Worm (Caenorhabditis elegans) whole organism, young adult: ENCODE data around the gene gcsh-1.
A peak's percentile ranks its signal among the peaks of the same experiment; 100 is the strongest.

Experiments used
- D2030.7 ChIP-seq: fragments of 200-800 bp; sonication (Bioruptor generic); IDR thresholded peaks from 2 replicates; pipeline ENCODE4 v1.3.6; 2022; ENCODE audit warnings: missing genetic modification reagents, missing genetic modification characterization, missing compliant biosample characterization
- F10E7.11 ChIP-seq: sonication (generic microtip); optimal IDR thresholded peaks from 2 replicates; lab custom pipeline; 2017; ENCODE audit warnings: mild to moderate bottlenecking, missing genetic modification characterization, moderate library complexity, missing compliant biosample characterization
- F49E8.2 ChIP-seq: sonication (generic microtip); optimal IDR thresholded peaks from 3 replicates; lab custom pipeline; 2017; ENCODE audit warnings: missing genetic modification characterization, mild to moderate bottlenecking, missing compliant biosample characterization, antibody characterized with exemption, moderate library complexity; ENCODE audit not compliant: insufficient read depth
- F52B5.7 ChIP-seq: sonication (generic microtip); optimal IDR thresholded peaks from 2 replicates; lab custom pipeline; 2016; ENCODE audit warnings: mild to moderate bottlenecking, missing genetic modification characterization, missing compliant biosample characterization
- F57A8.1 ChIP-seq: fragments of 200-800 bp; sonication (Bioruptor generic); optimal IDR thresholded peaks from 2 replicates; lab custom pipeline; 2018; ENCODE audit warnings: mild to moderate bottlenecking, missing genetic modification characterization, moderate library complexity, missing compliant biosample characterization
- F57C9.4 ChIP-seq: sonication (generic microtip); optimal IDR thresholded peaks from 2 replicates; lab custom pipeline; 2017; ENCODE audit warnings: mild to moderate bottlenecking, missing genetic modification characterization, missing compliant biosample characterization
- Y53F4B.3 ChIP-seq: fragments of 200-800 bp; sonication (Bioruptor generic); IDR thresholded peaks from 2 replicates; pipeline ENCODE4 v1.3.6; 2022; ENCODE audit warnings: missing genetic modification reagents, missing genetic modification characterization, missing compliant biosample characterization
- Y56A3A.18 ChIP-seq: fragments of 200-800 bp; sonication (Bioruptor generic); IDR thresholded peaks from 2 replicates; pipeline ENCODE4 v1.3.6; 2022; ENCODE audit warnings: missing genetic modification reagents, missing genetic modification characterization, missing compliant biosample characterization
- Y67H2A.10 ChIP-seq: fragments of 200-800 bp; sonication (Bioruptor generic); conservative IDR thresholded peaks from 2 replicates; pipeline ENCODE4 v1.3.6; 2022; ENCODE audit warnings: missing genetic modification reagents, missing genetic modification characterization, missing compliant biosample characterization
- Y95B8A.8 ChIP-seq: fragments of 200-800 bp; sonication (Bioruptor generic); IDR thresholded peaks from 2 replicates; pipeline ENCODE4 v1.3.6; 2022; ENCODE audit warnings: missing genetic modification reagents, missing genetic modification characterization, missing compliant biosample characterization
- ZK185.1 ChIP-seq: sonication (generic microtip); optimal IDR thresholded peaks from 2 replicates; lab custom pipeline; 2016; ENCODE audit warnings: mild to moderate bottlenecking, missing genetic modification characterization, missing compliant biosample characterization; ENCODE audit not compliant: poor library complexity, severe bottlenecking
- akir-1 ChIP-seq: fragments of 200-800 bp; sonication (Bioruptor generic); optimal IDR thresholded peaks from 2 replicates; lab custom pipeline; 2018; ENCODE audit warnings: mild to moderate bottlenecking, missing genetic modification characterization, moderate library complexity, missing compliant biosample characterization
- athp-1 ChIP-seq: sonication (generic microtip); optimal IDR thresholded peaks from 2 replicates; lab custom pipeline; 2017; ENCODE audit warnings: mild to moderate bottlenecking, missing genetic modification characterization, missing compliant biosample characterization
- attf-3 ChIP-seq: fragments of 200-800 bp; sonication (Bioruptor generic); conservative IDR thresholded peaks from 2 replicates; pipeline ENCODE4 v1.3.6; 2022; ENCODE audit warnings: missing genetic modification reagents, missing genetic modification characterization, missing compliant biosample characterization
- attf-5 ChIP-seq: fragments of 200-800 bp; sonication (Bioruptor generic); optimal IDR thresholded peaks from 2 replicates; lab custom pipeline; 2018; ENCODE audit warnings: mild to moderate bottlenecking, missing genetic modification characterization, missing compliant biosample characterization
- bed-2 ChIP-seq: fragments of 200-800 bp; sonication (Bioruptor generic); IDR thresholded peaks from 2 replicates; pipeline ENCODE4 v1.3.6; 2022; ENCODE audit warnings: missing genetic modification reagents, missing genetic modification characterization, missing compliant biosample characterization
- ccch-3 ChIP-seq: fragments of 200-800 bp; sonication (Bioruptor generic); optimal IDR thresholded peaks from 2 replicates; lab custom pipeline; 2018; ENCODE audit warnings: mild to moderate bottlenecking, missing genetic modification characterization, missing compliant biosample characterization
- cebp-1 ChIP-seq, 2 experiments: fragments of 200-800 bp in 1 of 2; sonication (Bioruptor generic) in 1 of 2; sonication (generic microtip) in 1 of 2; IDR thresholded peaks in 1 of 2; optimal IDR thresholded peaks in 1 of 2; 2 replicates each; pipeline versions ENCODE4 v1.3.6 to Lab custom; 2017 to 2022; ENCODE audit warnings: missing compliant biosample characterization in 2 of 2, missing genetic modification characterization in 2 of 2, mild to moderate bottlenecking in 1 of 2, missing genetic modification reagents in 1 of 2, moderate library complexity in 1 of 2
- ceh-40 ChIP-seq: fragments of 200-800 bp; sonication (Bioruptor generic); IDR thresholded peaks from 2 replicates; pipeline ENCODE4 v1.3.6; 2022; ENCODE audit warnings: missing genetic modification characterization, missing compliant biosample characterization
- ceh-58 ChIP-seq: fragments of 200-800 bp; sonication (Bioruptor generic); IDR thresholded peaks from 2 replicates; pipeline ENCODE4 v1.3.6; 2022; ENCODE audit warnings: missing genetic modification characterization, missing compliant biosample characterization
- ceh-91 ChIP-seq: fragments of 200-800 bp; sonication (Bioruptor generic); IDR thresholded peaks from 2 replicates; pipeline ENCODE4 v1.3.6; 2022; ENCODE audit warnings: missing genetic modification reagents, missing genetic modification characterization, missing compliant biosample characterization
- chd-7 ChIP-seq: sonication (generic microtip); optimal IDR thresholded peaks from 2 replicates; lab custom pipeline; 2016; ENCODE audit warnings: mild to moderate bottlenecking, missing genetic modification characterization, moderate library complexity, missing compliant biosample characterization
- dox-1 ChIP-seq: fragments of 200-800 bp; sonication (Bioruptor generic); IDR thresholded peaks from 2 replicates; pipeline ENCODE4 v1.3.6; 2022; ENCODE audit warnings: missing genetic modification reagents, missing genetic modification characterization, missing compliant biosample characterization
- dpl-1 ChIP-seq: fragments of 150-350 bp; optimal IDR thresholded peaks from 2 replicates; lab custom pipeline; 2014; ENCODE audit warnings: missing biosample characterization, missing genetic modification reagents, missing genetic modification characterization
- egrh-3 ChIP-seq: fragments of 200-800 bp; sonication (Bioruptor generic); IDR thresholded peaks from 2 replicates; pipeline ENCODE4 v1.3.6; 2022; ENCODE audit warnings: missing genetic modification reagents, missing genetic modification characterization, missing compliant biosample characterization
- ekl-4 ChIP-seq: fragments of 200-800 bp; sonication (Bioruptor generic); IDR thresholded peaks from 2 replicates; pipeline ENCODE4 v1.3.6; 2022; ENCODE audit warnings: missing genetic modification reagents, missing genetic modification characterization, missing compliant biosample characterization
- gei-17 ChIP-seq: fragments of 200-800 bp; sonication (Bioruptor generic); optimal IDR thresholded peaks from 2 replicates; lab custom pipeline; 2018; ENCODE audit warnings: mild to moderate bottlenecking, missing genetic modification characterization, missing compliant biosample characterization
- hlh-12 ChIP-seq: sonication (generic microtip); optimal IDR thresholded peaks from 2 replicates; lab custom pipeline; 2016; ENCODE audit warnings: missing genetic modification characterization, missing compliant biosample characterization
- hmg-1.2 ChIP-seq: fragments of 200-800 bp; sonication (Bioruptor generic); IDR thresholded peaks from 2 replicates; pipeline ENCODE4 v1.3.6; 2022; ENCODE audit warnings: missing genetic modification reagents, missing genetic modification characterization, missing compliant biosample characterization
- hmg-20 ChIP-seq: fragments of 200-800 bp; sonication (Bioruptor generic); IDR thresholded peaks from 2 replicates; pipeline ENCODE4 v1.3.6; 2022; ENCODE audit warnings: missing genetic modification reagents, missing genetic modification characterization, missing compliant biosample characterization
- lin-40 ChIP-seq: sonication (generic microtip); optimal IDR thresholded peaks from 2 replicates; lab custom pipeline; 2016; ENCODE audit warnings: missing genetic modification characterization, mild to moderate bottlenecking, missing compliant biosample characterization, missing genotype, missing genetic modification reagents
- lin-54 ChIP-seq: fragments of 200-800 bp; sonication (Bioruptor generic); optimal IDR thresholded peaks from 2 replicates; lab custom pipeline; 2018; ENCODE audit warnings: mild to moderate bottlenecking, missing genetic modification characterization, missing compliant biosample characterization
- lsl-1 ChIP-seq: fragments of 200-800 bp; sonication (Bioruptor generic); optimal IDR thresholded peaks from 2 replicates; lab custom pipeline; 2018; ENCODE audit warnings: mild to moderate bottlenecking, missing genetic modification characterization, moderate library complexity, missing compliant biosample characterization
- madf-6 ChIP-seq: fragments of 200-800 bp; sonication (Bioruptor generic); IDR thresholded peaks from 2 replicates; pipeline ENCODE4 v1.3.6; 2022; ENCODE audit warnings: missing genetic modification reagents, missing genetic modification characterization, missing compliant biosample characterization
- mxl-1 ChIP-seq: sonication (generic microtip); optimal IDR thresholded peaks from 2 replicates; lab custom pipeline; 2016; ENCODE audit warnings: missing genetic modification characterization, missing compliant biosample characterization
- nhr-120 ChIP-seq: fragments of 200-800 bp; sonication (Bioruptor generic); IDR thresholded peaks from 2 replicates; pipeline ENCODE4 v1.3.6; 2022; ENCODE audit warnings: missing genetic modification characterization, missing compliant biosample characterization
- nhr-80 ChIP-seq: sonication (generic microtip); optimal IDR thresholded peaks from 2 replicates; lab custom pipeline; 2016; ENCODE audit warnings: missing genetic modification characterization, missing compliant biosample characterization
- rec-8 ChIP-seq, 2 experiments: sonication (generic microtip); optimal IDR thresholded peaks; 2 replicates each; lab custom pipeline; 2016; ENCODE audit warnings: mild to moderate bottlenecking in 2 of 2, missing genetic modification characterization in 2 of 2, missing genetic modification reagents in 2 of 2, missing genotype in 2 of 2, missing biosample characterization in 1 of 2, missing compliant biosample characterization in 1 of 2, moderate library complexity in 1 of 2
- rpc-1 ChIP-seq, 2 experiments: fragments of 150-350 bp in 1 of 2; sonication (generic microtip) in 1 of 2; optimal IDR thresholded peaks; 2 replicates each; lab custom pipeline; 2014 to 2018; ENCODE audit warnings: missing biosample characterization in 1 of 2, missing genetic modification characterization in 1 of 2, missing genetic modification reagents in 1 of 2, missing genotype in 1 of 2
- snpc-1.3 ChIP-seq: sonication (generic microtip); optimal IDR thresholded peaks from 2 replicates; lab custom pipeline; 2017; ENCODE audit warnings: missing genetic modification characterization, mild to moderate bottlenecking, missing compliant biosample characterization, antibody characterized with exemption, moderate library complexity, missing genotype, missing genetic modification reagents; ENCODE audit not compliant: insufficient read depth
- snpc-3.4 ChIP-seq: sonication (generic microtip); optimal IDR thresholded peaks from 2 replicates; lab custom pipeline; 2017; ENCODE audit warnings: missing genetic modification characterization, mild to moderate bottlenecking, missing compliant biosample characterization, antibody characterized with exemption, moderate library complexity, missing genotype, missing genetic modification reagents
- tlf-1 ChIP-seq: fragments of 200-800 bp; sonication (Bioruptor generic); optimal IDR thresholded peaks from 2 replicates; lab custom pipeline; 2018; ENCODE audit warnings: mild to moderate bottlenecking, missing genetic modification characterization, missing compliant biosample characterization
- unc-130 ChIP-seq: sonication (generic microtip); optimal IDR thresholded peaks from 2 replicates; lab custom pipeline; 2016; ENCODE audit warnings: missing genetic modification reagents, missing genetic modification characterization, missing compliant biosample characterization
- ztf-22 ChIP-seq: fragments of 200-800 bp; sonication (Bioruptor generic); optimal IDR thresholded peaks from 2 replicates; lab custom pipeline; 2018; ENCODE audit warnings: mild to moderate bottlenecking, missing genetic modification characterization, moderate library complexity, missing compliant biosample characterization
- ztf-25 ChIP-seq: fragments of 200-800 bp; sonication (Bioruptor generic); IDR thresholded peaks from 2 replicates; pipeline ENCODE4 v1.3.6; 2022; ENCODE audit warnings: missing genetic modification reagents, missing genetic modification characterization, missing compliant biosample characterization
- ztf-26 ChIP-seq: sonication (generic microtip); optimal IDR thresholded peaks from 2 replicates; lab custom pipeline; 2017; ENCODE audit warnings: missing genetic modification characterization, missing compliant biosample characterization
- ztf-28 ChIP-seq: fragments of 200-800 bp; sonication (Bioruptor generic); IDR thresholded peaks from 2 replicates; pipeline ENCODE4 v1.3.6; 2022; ENCODE audit warnings: missing genetic modification reagents, missing genetic modification characterization, missing compliant biosample characterization
- ztf-6 ChIP-seq: fragments of 200-800 bp; sonication (Bioruptor generic); IDR thresholded peaks from 2 replicates; pipeline ENCODE4 v1.3.6; 2022; ENCODE audit warnings: missing genetic modification reagents, missing genetic modification characterization, missing compliant biosample characterization

gcsh-1 gene

DNA sequence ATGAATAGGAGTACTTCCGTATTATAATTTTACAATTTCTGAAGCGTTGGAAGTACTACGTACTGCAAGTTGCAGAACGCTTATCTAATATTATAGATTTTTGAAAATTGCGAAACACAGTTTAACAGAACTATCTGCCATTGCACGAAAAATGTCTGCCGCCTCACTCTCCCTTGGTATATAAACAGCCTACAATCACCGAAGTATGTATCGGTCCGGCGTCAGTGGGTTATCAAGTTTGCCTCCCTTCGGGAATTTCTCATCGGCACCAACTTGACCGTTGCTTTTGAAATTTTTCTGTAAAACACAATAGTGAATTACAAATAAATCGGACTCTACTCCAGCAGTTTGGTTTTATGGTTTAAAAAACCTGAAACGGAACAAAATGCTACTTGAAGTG is 37.5 kb downstream of the gcsh-1 start:
- TF ChIP-seq Y67H2A.10 (GFP tag; lab: Robert Waterston, UW), result no peak
- no peak for TF ChIP-seq lsl-1 (GFP tag; lab: Kevin White, UChicago)
- TF ChIP-seq hlh-12 (tag; lab: Kevin White, UChicago), result no peak
- no peak for TF ChIP-seq F52B5.7 (tag; lab: Kevin White, UChicago)
- no peak for TF ChIP-seq snpc-1.3 (tag; lab: Kevin White, UChicago)
- no peak for TF ChIP-seq ztf-22 (GFP tag; lab: Kevin White, UChicago)
- TF ChIP-seq ztf-25 (GFP tag; lab: Robert Waterston, UW), result no peak
- TF ChIP-seq ztf-26 (tag; lab: Kevin White, UChicago), result peak; percentile 43
- TF ChIP-seq hmg-20 (GFP tag; lab: Robert Waterston, UW), result no peak
- TF ChIP-seq nhr-120, result no peak
- no peak for TF ChIP-seq unc-130 (GFP tag; lab: Kevin White, UChicago)
- TF ChIP-seq F57A8.1 (GFP tag; lab: Kevin White, UChicago), result no peak
- no peak for TF ChIP-seq F10E7.11 (tag; lab: Kevin White, UChicago)
- no peak for TF ChIP-seq dpl-1 (GFP tag; lab: Kevin White, UChicago)
- TF ChIP-seq ceh-40 (GFP tag; lab: Robert Waterston, UW), result no peak
- no peak for TF ChIP-seq lin-54 (GFP tag; lab: Kevin White, UChicago)
- TF ChIP-seq ccch-3, result no peak
- TF ChIP-seq nhr-80 (tag; lab: Kevin White, UChicago), result no peak
- no peak for TF ChIP-seq Y95B8A.8 (GFP tag; lab: Robert Waterston, UW)
- TF ChIP-seq egrh-3 (GFP tag; lab: Robert Waterston, UW), result no peak
- TF ChIP-seq F57C9.4 (tag; lab: Kevin White, UChicago), result no peak
- TF ChIP-seq Y56A3A.18 (GFP tag; lab: Robert Waterston, UW), result peak; percentile 56; the same call in 1 of the 2 replicates
- no peak for TF ChIP-seq gei-17 (GFP tag; lab: Kevin White, UChicago)
- no peak for TF ChIP-seq rec-8 (tag; optimal IDR thresholded peaks at IDR 0.05; lab: Kevin White, UChicago)
- no peak for TF ChIP-seq athp-1 (tag; lab: Kevin White, UChicago)
- no peak for TF ChIP-seq ztf-28 (GFP tag; lab: Robert Waterston, UW)
- peak; percentile 49 for TF ChIP-seq lin-40 (tag; lab: Kevin White, UChicago)
- TF ChIP-seq ZK185.1 (tag; lab: Kevin White, UChicago), result peak; percentile 38
- no peak for TF ChIP-seq bed-2 (GFP tag; lab: Robert Waterston, UW)
- no peak for TF ChIP-seq madf-6 (GFP tag; lab: Robert Waterston, UW)
- TF ChIP-seq ceh-58 (GFP tag; lab: Robert Waterston, UW), result no peak
- TF ChIP-seq F49E8.2 (tag; lab: Kevin White, UChicago), result no peak
- TF ChIP-seq rpc-1 (optimal IDR thresholded peaks at IDR 0.05; lab: Kevin White, UChicago), result peak; percentile 49
- TF ChIP-seq rpc-1 (tag; optimal IDR thresholded peaks at IDR 0.05; lab: Kevin White, UChicago), result peak; percentile 33
- no peak for TF ChIP-seq attf-5 (GFP tag; lab: Kevin White, UChicago)
- no peak for TF ChIP-seq ceh-91 (GFP tag; lab: Robert Waterston, UW)
- no peak for TF ChIP-seq D2030.7 (GFP tag; lab: Robert Waterston, UW)
- peak; percentile 71; the same call in 1 of the 2 replicates for TF ChIP-seq cebp-1 (GFP tag; IDR thresholded peaks at IDR 0.05; lab: Robert Waterston, UW)
- TF ChIP-seq cebp-1 (tag; optimal IDR thresholded peaks at IDR 0.05; lab: Kevin White, UChicago), result peak; percentile 83
- no peak for TF ChIP-seq attf-3
- no peak; the same call in 1 of the 2 replicates for TF ChIP-seq dox-1 (GFP tag; lab: Robert Waterston, UW)
- peak; percentile 22; the same call in 1 of the 2 replicates for TF ChIP-seq hmg-1.2
- TF ChIP-seq mxl-1, result no peak
- TF ChIP-seq ztf-6 (GFP tag; lab: Robert Waterston, UW), result no peak
- no peak for TF ChIP-seq ekl-4 (GFP tag; lab: Robert Waterston, UW)
- no peak for TF ChIP-seq akir-1
- TF ChIP-seq chd-7 (tag; lab: Kevin White, UChicago), result no peak
- TF ChIP-seq snpc-3.4 (tag; lab: Kevin White, UChicago), result no peak
- TF ChIP-seq tlf-1, result no peak
- no peak for TF ChIP-seq Y53F4B.3 (GFP tag; lab: Robert Waterston, UW)
